Worm (Caenorhabditis elegans) whole organism, L3 larva: Measurements from ENCODE around the gene fbxa-44.

ENCODE experiments used
- ama-1 ChIP-seq: fragments of 150-350 bp; optimal IDR thresholded peaks from 2 replicates; lab custom pipeline; 2018
- nhr-28 ChIP-seq: fragments of 150-350 bp; optimal IDR thresholded peaks from 2 replicates; lab custom pipeline; 2014; ENCODE audit warnings: missing biosample characterization, missing genetic modification characterization
- nhr-76 ChIP-seq: fragments of 150-350 bp; sonication (generic microtip); optimal IDR thresholded peaks from 5 replicates; lab custom pipeline; 2014; ENCODE audit warnings: missing biosample characterization, missing genetic modification characterization
- skn-1 ChIP-seq: fragments of 150-350 bp; optimal IDR thresholded peaks from 2 replicates; lab custom pipeline; 2014; ENCODE audit warnings: missing biosample characterization, missing genetic modification characterization
- tbx-2 ChIP-seq: sonication (generic microtip); optimal IDR thresholded peaks from 2 replicates; lab custom pipeline; 2016; ENCODE audit warnings: mild to moderate bottlenecking, missing genetic modification characterization, missing compliant biosample characterization
- unc-62 ChIP-seq: fragments of 150-350 bp; sonication (generic microtip); optimal IDR thresholded peaks from 4 replicates; lab custom pipeline; 2014; ENCODE audit warnings: missing biosample characterization, missing genetic modification reagents, missing genetic modification characterization
- ztf-4 ChIP-seq: fragments of 150-350 bp; optimal IDR thresholded peaks from 2 replicates; lab custom pipeline; 2014; ENCODE audit warnings: missing biosample characterization, missing genetic modification characterization

- TF ChIP-seq skn-1 (tag; lab: Kevin White, UChicago) = no peak
- no peak for TF ChIP-seq ztf-4 (tag; lab: Kevin White, UChicago)
- no peak for TF ChIP-seq unc-62 (GFP tag; lab: Kevin White, UChicago)
- no peak for TF ChIP-seq tbx-2 (tag; lab: Kevin White, UChicago)
- no peak for TF ChIP-seq nhr-76 (tag; lab: Kevin White, UChicago)
- no peak for TF ChIP-seq ama-1 (lab: Kevin White, UChicago)
- TF ChIP-seq nhr-28 = no peak
These were observed 4.4 kb downstream of the fbxa-44 start, which contains the start of gene F09C6.15 for ce11 chrV:16893440-16893839.
